Worm (Caenorhabditis elegans) whole organism, L4 larva: ENCODE measurements around the gene ddn-1.

Source experiments
- F44E2.7 ChIP-seq: fragments of 200-800 bp; sonication (Bioruptor generic); IDR thresholded peaks from 2 replicates; pipeline ENCODE4 v2.1.2; 2022; ENCODE audit warnings: missing genetic modification characterization, missing compliant biosample characterization
- Y105C5A.15 ChIP-seq: fragments of 200-800 bp; sonication (Bioruptor generic); IDR thresholded peaks from 2 replicates; pipeline ENCODE4 v1.3.6; 2022; ENCODE audit warnings: missing genetic modification characterization, missing compliant biosample characterization
- aha-1 ChIP-seq: fragments of 150-350 bp; peaks from one replicate; lab custom pipeline; 2014; ENCODE audit warnings: missing biosample characterization, missing genetic modification characterization
- aly-2 ChIP-seq: sonication (generic microtip); optimal IDR thresholded peaks from 2 replicates; lab custom pipeline; 2018; ENCODE audit warnings: missing biosample characterization, missing genetic modification characterization
- ceh-32 ChIP-seq: sonication (generic microtip); optimal IDR thresholded peaks from 2 replicates; lab custom pipeline; 2016; ENCODE audit warnings: mild to moderate bottlenecking, missing genetic modification characterization, missing compliant biosample characterization; ENCODE audit not compliant: poor library complexity
- ces-1 ChIP-seq: fragments of 150-350 bp; sonication (generic microtip); optimal IDR thresholded peaks from 4 replicates; lab custom pipeline; 2014; ENCODE audit warnings: missing biosample characterization, missing genetic modification reagents, missing genetic modification characterization
- cey-2 ChIP-seq: sonication (generic microtip); optimal IDR thresholded peaks from 3 replicates; lab custom pipeline; 2017; ENCODE audit warnings: missing genetic modification characterization, mild to moderate bottlenecking, missing compliant biosample characterization, antibody characterized with exemption, borderline replicate concordance; ENCODE audit not compliant: insufficient read depth
- daf-16 ChIP-seq, 3 experiments: sonication (generic microtip); optimal IDR thresholded peaks; 2 replicates each; lab custom pipeline; 2016 to 2017; ENCODE audit warnings: missing genetic modification characterization in 3 of 3, missing genetic modification reagents in 3 of 3, mild to moderate bottlenecking in 2 of 3, missing compliant biosample characterization in 2 of 3, missing biosample characterization in 1 of 3, moderate library complexity in 1 of 3
- daf-19 ChIP-seq: fragments of 200-800 bp; sonication (Bioruptor generic); conservative IDR thresholded peaks from 2 replicates; pipeline ENCODE4 v1.3.6; 2022; ENCODE audit warnings: missing genetic modification characterization, missing compliant biosample characterization
- daf-8 ChIP-seq: fragments of 200-800 bp; sonication (Bioruptor generic); IDR thresholded peaks from 2 replicates; pipeline ENCODE4 v1.3.6; 2022; ENCODE audit warnings: missing genetic modification characterization, missing compliant biosample characterization
- dmd-6 ChIP-seq: fragments of 200-800 bp; sonication (Bioruptor generic); IDR thresholded peaks from 2 replicates; pipeline ENCODE4 v1.3.6; 2022; ENCODE audit warnings: missing genetic modification reagents, missing genetic modification characterization, missing compliant biosample characterization
- dve-1 ChIP-seq: sonication (generic microtip); optimal IDR thresholded peaks from 2 replicates; lab custom pipeline; 2017; ENCODE audit warnings: antibody characterized with exemption, mild to moderate bottlenecking, missing genetic modification characterization, missing compliant biosample characterization; ENCODE audit not compliant: insufficient read depth
- egl-43 ChIP-seq: fragments of 200-800 bp; sonication (Bioruptor generic); IDR thresholded peaks from 2 replicates; pipeline ENCODE4 v1.3.6; 2022; ENCODE audit warnings: missing genetic modification reagents, missing genetic modification characterization, missing compliant biosample characterization
- gei-8 ChIP-seq: fragments of 200-800 bp; sonication (Bioruptor generic); optimal IDR thresholded peaks from 2 replicates; lab custom pipeline; 2018; ENCODE audit warnings: mild to moderate bottlenecking, missing genetic modification characterization, missing compliant biosample characterization
- hif-1 ChIP-seq, 2 experiments: sonication (generic microtip); optimal IDR thresholded peaks; 2 replicates each; lab custom pipeline; 2016 to 2017; ENCODE audit warnings: missing compliant biosample characterization in 2 of 2, missing genetic modification characterization in 2 of 2, missing genetic modification reagents in 2 of 2, missing genotype in 2 of 2, mild to moderate bottlenecking in 1 of 2
- hlh-11 ChIP-seq: fragments of 200-800 bp; sonication (Bioruptor generic); optimal IDR thresholded peaks from 2 replicates; lab custom pipeline; 2018; ENCODE audit warnings: mild to moderate bottlenecking, missing genetic modification characterization, missing compliant biosample characterization
- hlh-30 ChIP-seq: sonication (generic microtip); optimal IDR thresholded peaks from 2 replicates; lab custom pipeline; 2017; ENCODE audit warnings: antibody characterized with exemption, mild to moderate bottlenecking, missing genetic modification characterization, missing compliant biosample characterization; ENCODE audit not compliant: insufficient read depth
- hmg-1.1 ChIP-seq: fragments of 200-800 bp; sonication (Bioruptor generic); IDR thresholded peaks from 2 replicates; pipeline ENCODE4 v1.3.6; 2022; ENCODE audit warnings: missing genetic modification reagents, missing genetic modification characterization, missing compliant biosample characterization
- lim-7 ChIP-seq: fragments of 200-800 bp; sonication (Bioruptor generic); IDR thresholded peaks from 2 replicates; pipeline ENCODE4 v1.3.6; 2022; ENCODE audit warnings: missing genetic modification characterization, missing compliant biosample characterization
- lin-15B ChIP-seq: fragments of 150-350 bp; sonication (generic microtip); optimal IDR thresholded peaks from 3 replicates; lab custom pipeline; 2014; ENCODE audit warnings: missing biosample characterization, missing genetic modification characterization
- madf-5 ChIP-seq, 2 experiments: fragments of 200-800 bp; sonication (Bioruptor generic); IDR thresholded peaks; 2 replicates each; pipeline ENCODE4 v1.3.6; 2022; ENCODE audit warnings: missing compliant biosample characterization in 2 of 2, missing genetic modification characterization in 2 of 2
- madf-9 ChIP-seq: fragments of 200-800 bp; sonication (Bioruptor generic); conservative IDR thresholded peaks from 2 replicates; pipeline ENCODE4 v1.3.6; 2022; ENCODE audit warnings: missing genetic modification reagents, missing genetic modification characterization, missing compliant biosample characterization
- mdl-1 ChIP-seq, 2 experiments: fragments of 150-350 bp in 1 of 2; sonication (generic microtip) in 1 of 2; optimal IDR thresholded peaks; 2 replicates each; lab custom pipeline; 2014 to 2017; ENCODE audit warnings: missing biosample characterization in 2 of 2, missing genetic modification characterization in 2 of 2
- mep-1 ChIP-seq: fragments of 150-350 bp; sonication (generic microtip); optimal IDR thresholded peaks from 3 replicates; lab custom pipeline; 2014; ENCODE audit warnings: missing biosample characterization, missing genetic modification characterization
- mxl-3 ChIP-seq: fragments of 200-800 bp; sonication (Bioruptor generic); optimal IDR thresholded peaks from 2 replicates; lab custom pipeline; 2018; ENCODE audit warnings: mild to moderate bottlenecking, missing genetic modification characterization, missing compliant biosample characterization
- nhr-102 ChIP-seq: sonication (generic microtip); optimal IDR thresholded peaks from 2 replicates; lab custom pipeline; 2016; ENCODE audit warnings: mild to moderate bottlenecking, missing genetic modification characterization, moderate library complexity, missing compliant biosample characterization
- nhr-25 ChIP-seq: sonication (generic microtip); optimal IDR thresholded peaks from 2 replicates; lab custom pipeline; 2017; ENCODE audit warnings: missing genetic modification characterization, mild to moderate bottlenecking, missing compliant biosample characterization, antibody characterized with exemption, moderate library complexity, borderline replicate concordance; ENCODE audit not compliant: insufficient read depth
- nhr-28 ChIP-seq: fragments of 150-350 bp; optimal IDR thresholded peaks from 2 replicates; lab custom pipeline; 2014; ENCODE audit warnings: missing biosample characterization, missing genetic modification characterization
- nhr-41 ChIP-seq: fragments of 200-800 bp; sonication (Bioruptor generic); IDR thresholded peaks from 2 replicates; pipeline ENCODE4 v1.3.6; 2022; ENCODE audit warnings: missing genetic modification reagents, missing genetic modification characterization, missing compliant biosample characterization
- nhr-48 ChIP-seq: sonication (generic microtip); optimal IDR thresholded peaks from 2 replicates; lab custom pipeline; 2016; ENCODE audit warnings: mild to moderate bottlenecking, missing genetic modification characterization, missing compliant biosample characterization
- nhr-76 ChIP-seq: fragments of 150-350 bp; optimal IDR thresholded peaks from 2 replicates; lab custom pipeline; 2014; ENCODE audit warnings: missing biosample characterization, missing genetic modification characterization
- nhr-77 ChIP-seq: fragments of 150-350 bp; optimal IDR thresholded peaks from 2 replicates; lab custom pipeline; 2014; ENCODE audit warnings: missing biosample characterization, missing genetic modification characterization
- php-3 ChIP-seq: fragments of 200-800 bp; sonication (Bioruptor generic); IDR thresholded peaks from 2 replicates; pipeline ENCODE4 v1.3.6; 2022; ENCODE audit warnings: missing genetic modification reagents, missing genetic modification characterization, missing compliant biosample characterization
- rbr-2 ChIP-seq: sonication (generic microtip); optimal IDR thresholded peaks from 2 replicates; lab custom pipeline; 2016; ENCODE audit warnings: missing genotype, missing genetic modification characterization, missing compliant biosample characterization
- set-16 ChIP-seq: fragments of 200-800 bp; sonication (Bioruptor generic); IDR thresholded peaks from 2 replicates; pipeline ENCODE4 v1.3.6; 2022; ENCODE audit warnings: missing genetic modification reagents, missing genetic modification characterization, missing compliant biosample characterization
- unc-130 ChIP-seq: sonication (generic microtip); optimal IDR thresholded peaks from 2 replicates; lab custom pipeline; 2016; ENCODE audit warnings: missing genetic modification reagents, missing genetic modification characterization, missing compliant biosample characterization
- unc-39 ChIP-seq: sonication (generic microtip); optimal IDR thresholded peaks from 2 replicates; lab custom pipeline; 2017; ENCODE audit warnings: missing biosample characterization, missing genetic modification characterization
- unc-62 ChIP-seq, 3 experiments: fragments of 150-350 bp in 1 of 3; sonication (generic microtip); optimal IDR thresholded peaks in 2 of 3; peaks in 1 of 3; 1 replicate in 1 of 3; 2 replicates in 2 of 3; lab custom pipeline; 2014 to 2017; ENCODE audit warnings: missing biosample characterization in 3 of 3, missing genetic modification characterization in 3 of 3, missing genetic modification reagents in 3 of 3, missing genotype in 1 of 3
- vab-7 ChIP-seq: fragments of 200-800 bp; sonication (Bioruptor generic); IDR thresholded peaks from 2 replicates; pipeline ENCODE4 v1.3.6; 2022; ENCODE audit warnings: missing genetic modification reagents, missing genetic modification characterization, missing compliant biosample characterization
- zag-1 ChIP-seq: fragments of 150-350 bp; optimal IDR thresholded peaks from 2 replicates; lab custom pipeline; 2014; ENCODE audit warnings: missing biosample characterization, missing genetic modification characterization
- zfp-3 ChIP-seq: fragments of 200-800 bp; sonication (Bioruptor generic); conservative IDR thresholded peaks from 2 replicates; pipeline ENCODE4 v1.3.6; 2022; ENCODE audit warnings: missing genetic modification reagents, missing genetic modification characterization, missing compliant biosample characterization

The ddn-1 gene

ce11 chrV:8789345-8789744 lies 29.0 kb upstream of the ddn-1 start:
- no peak for TF ChIP-seq rbr-2
- TF ChIP-seq aha-1 (tag; lab: Kevin White, UChicago) = peak; percentile 96

- TF ChIP-seq unc-130 (GFP tag; lab: Kevin White, UChicago) = no peak
- peak; percentile 3 for TF ChIP-seq aha-1 (tag; lab: Kevin White, UChicago)
- no peak for TF ChIP-seq nhr-76 (tag; lab: Kevin White, UChicago)
- no peak for TF ChIP-seq vab-7 (GFP tag; lab: Robert Waterston, UW)
- peak; percentile 31 for TF ChIP-seq hlh-30
- TF ChIP-seq, all 104 proteins: peak for 2
These were observed 25.9 kb upstream of the ddn-1 start, which contains the start of gene sup-37 for ce11 chrV:8786245-8786644. sup-37 (plus strand) TSS chrV:8786545.

DNA sequence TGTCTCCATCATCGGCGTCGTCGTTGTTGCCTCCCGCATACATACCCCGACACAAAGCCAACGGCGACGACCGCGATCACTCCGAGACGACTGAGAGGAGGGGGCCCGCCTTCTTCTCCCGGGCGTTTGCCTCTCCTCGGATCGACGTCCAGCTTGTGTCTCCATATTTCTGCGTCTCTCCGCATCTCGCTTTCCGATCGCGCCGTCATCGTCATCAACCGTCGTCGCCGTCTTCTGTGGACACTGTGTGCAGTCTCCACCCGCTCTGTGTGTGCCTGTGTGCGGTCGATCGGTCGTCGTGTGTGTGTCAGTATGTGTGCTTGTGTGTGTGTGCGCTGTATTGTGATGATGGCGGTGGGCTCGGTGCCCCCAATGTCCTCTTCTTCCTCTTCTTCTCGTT lies 25.2 kb upstream of the ddn-1 start:
- TF ChIP-seq unc-62 (GFP tag; optimal IDR thresholded peaks at IDR 0.05 in 1 of 2; lab: Kevin White, UChicago) (peak in 1 of 2 experiments; percentile 25), unc-62 (tag; optimal IDR thresholded peaks at IDR 0.05; lab: Kevin White, UChicago) (no peak), set-16 (peak; percentile 95), mep-1 (peak; percentile 55), hlh-11 (tag; lab: Kevin White, UChicago) (peak; percentile 84), unc-39 (no peak), daf-16 (GFP tag; optimal IDR thresholded peaks at IDR 0.05; lab: Kevin White, UChicago) (no peak), daf-16 (tag; optimal IDR thresholded peaks at IDR 0.05; lab: Kevin White, UChicago) (peak; percentile 14), php-3 (GFP tag; lab: Robert Waterston, UW) (0 out of 2 replicates have a peak, but pooled peaks have one; percentile 29), zag-1 (tag; lab: Kevin White, UChicago) (no peak), lim-7 (0 out of 2 replicates have a peak, but pooled peaks have one; percentile 28), nhr-77 (tag; lab: Kevin White, UChicago) (no peak), mdl-1 (tag; optimal IDR thresholded peaks at IDR 0.05; lab: Kevin White, UChicago) (peak in 1 of 2 experiments; percentile 25), dmd-6 (GFP tag; lab: Robert Waterston, UW) (peak; percentile 18; the same call in 1 of the 2 replicates), hlh-30 (peak; percentile 56), nhr-28 (peak; percentile 27), madf-9 (GFP tag; lab: Robert Waterston, UW) (0 out of 2 replicates have a peak, but pooled peaks have one; percentile 29), cey-2 (tag; lab: Kevin White, UChicago) (no peak), Y105C5A.15 (GFP tag; lab: Robert Waterston, UW) (no peak), rbr-2 (peak; percentile 10), daf-19 (GFP tag; lab: Robert Waterston, UW) (no peak), dve-1 (tag; lab: Kevin White, UChicago) (peak; percentile 70), aly-2 (tag; lab: Kevin White, UChicago) (no peak), nhr-48 (no peak), hmg-1.1 (GFP tag; lab: Robert Waterston, UW) (peak; percentile 73), ces-1 (no peak), nhr-102 (tag; lab: Kevin White, UChicago) (peak; percentile 12), nhr-25 (tag; lab: Kevin White, UChicago) (no peak), egl-43 (GFP tag; lab: Robert Waterston, UW) (peak; percentile 48; the same call in 1 of the 2 replicates), madf-5 (GFP tag; IDR thresholded peaks at IDR 0.05; lab: Robert Waterston, UW) (no peak), daf-8 (no peak), gei-8 (GFP tag; lab: Kevin White, UChicago) (peak; percentile 22), zfp-3 (GFP tag; lab: Robert Waterston, UW) (0 out of 2 replicates have a peak, but pooled peaks have one; percentile 39), mxl-3 (peak; percentile 24), lin-15B (tag; lab: Kevin White, UChicago) (no peak), hif-1 (tag; optimal IDR thresholded peaks at IDR 0.05; lab: Kevin White, UChicago) (peak in 1 of 2 experiments; percentile 23), F44E2.7 (GFP tag; lab: Robert Waterston, UW) (0 out of 2 replicates have a peak, but pooled peaks have one; percentile 42), nhr-41 (GFP tag; lab: Robert Waterston, UW) (peak; percentile 65; the same call in 1 of the 2 replicates), ceh-32 (tag; lab: Kevin White, UChicago) (no peak)
- TF ChIP-seq, all 104 proteins: peak for 23
